Worm (Caenorhabditis elegans): ENCODE measurements around the gene K10G4.3.

- TF ChIP-seq med-1 (GFP tag; optimal IDR thresholded peaks at IDR 0.05; ENCODE audit: insufficient read depth) (no peak), T22C8.4 (GFP tag; IDR thresholded peaks at IDR 0.05) (no peak), cog-1 (tag; optimal IDR thresholded peaks at IDR 0.05) (no peak), ztf-23 (GFP tag; IDR thresholded peaks at IDR 0.05) (no peak), flt-1 (GFP tag; IDR thresholded peaks at IDR 0.05) (no peak)
Observed at ce11 chrV:17248915-17249314, 15.8 kb downstream of the K10G4.3 start, which contains the start of gene clec-243.

Data from whole organism, midembryonic.